Worm (Caenorhabditis elegans) whole organism, young adult: ENCODE results near the gene Y105C5B.8.

Experiments used
- B0019.2 ChIP-seq: fragments of 200-800 bp; sonication (Bioruptor generic); conservative IDR thresholded peaks from 2 replicates; pipeline ENCODE4 v1.3.6; 2022; ENCODE audit warnings: missing genetic modification reagents, missing genetic modification characterization, missing compliant biosample characterization
- egrh-3 ChIP-seq: fragments of 200-800 bp; sonication (Bioruptor generic); IDR thresholded peaks from 2 replicates; pipeline ENCODE4 v1.3.6; 2022; ENCODE audit warnings: missing genetic modification reagents, missing genetic modification characterization, missing compliant biosample characterization

DNA sequence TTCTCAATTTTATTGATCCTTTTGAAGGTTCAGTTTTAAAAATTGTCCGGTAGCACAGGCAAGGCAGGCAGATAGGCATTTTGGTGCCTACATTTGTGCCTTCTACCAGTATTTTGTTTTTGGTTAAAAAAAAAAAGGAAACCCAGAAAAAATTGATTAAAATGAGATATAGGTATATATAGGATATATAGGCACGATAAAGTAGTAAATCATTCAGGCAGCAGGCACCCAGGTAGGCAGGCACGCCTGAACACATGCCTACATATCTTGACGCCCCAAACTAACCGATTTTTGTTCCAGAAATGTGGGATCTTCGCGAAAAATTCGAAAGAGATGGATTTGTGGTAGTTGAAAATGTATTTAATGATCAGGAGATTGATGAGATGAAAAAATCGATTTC is 3.6 kb upstream of the Y105C5B.8 start, which contains the start of gene Y105C5B.9:
- TF ChIP-seq egrh-3 (GFP tag; lab: Robert Waterston, UW) (no peak), B0019.2 (GFP tag; lab: Robert Waterston, UW) (no peak)
